Worm (Caenorhabditis elegans) whole organism, young adult: ENCODE data around the gene nhr-218.

Experiments
- F33H1.4 ChIP-seq: fragments of 200-800 bp; sonication (Bioruptor generic); IDR thresholded peaks from 2 replicates; pipeline ENCODE4 v1.3.6; 2022; ENCODE audit warnings: missing genetic modification reagents, missing genetic modification characterization, missing compliant biosample characterization
- K12H6.12 ChIP-seq: fragments of 200-800 bp; sonication (Bioruptor generic); optimal IDR thresholded peaks from 2 replicates; lab custom pipeline; 2018; ENCODE audit warnings: mild to moderate bottlenecking, missing genetic modification characterization, missing compliant biosample characterization
- T07F8.4 ChIP-seq: sonication (generic microtip); optimal IDR thresholded peaks from 2 replicates; lab custom pipeline; 2016; ENCODE audit warnings: mild to moderate bottlenecking, missing genetic modification characterization, moderate library complexity, missing compliant biosample characterization
- Y53G8AR.9 ChIP-seq: fragments of 200-800 bp; sonication (Bioruptor generic); conservative IDR thresholded peaks from 2 replicates; pipeline ENCODE4 v1.3.6; 2022; ENCODE audit warnings: missing genetic modification reagents, missing genetic modification characterization, missing compliant biosample characterization
- Y56A3A.18 ChIP-seq: fragments of 200-800 bp; sonication (Bioruptor generic); IDR thresholded peaks from 2 replicates; pipeline ENCODE4 v1.3.6; 2022; ENCODE audit warnings: missing genetic modification reagents, missing genetic modification characterization, missing compliant biosample characterization
- Y95B8A.8 ChIP-seq: fragments of 200-800 bp; sonication (Bioruptor generic); IDR thresholded peaks from 2 replicates; pipeline ENCODE4 v1.3.6; 2022; ENCODE audit warnings: missing genetic modification reagents, missing genetic modification characterization, missing compliant biosample characterization
- aptf-2 ChIP-seq: fragments of 200-800 bp; sonication (Bioruptor generic); conservative IDR thresholded peaks from 2 replicates; pipeline ENCODE4 v1.3.6; 2022; ENCODE audit warnings: missing genetic modification reagents, missing genetic modification characterization, missing compliant biosample characterization
- aptf-3 ChIP-seq: fragments of 200-800 bp; sonication (Bioruptor generic); IDR thresholded peaks from 2 replicates; pipeline ENCODE4 v1.3.6; 2022; ENCODE audit warnings: missing genetic modification characterization, missing compliant biosample characterization
- atf-7 ChIP-seq: sonication (generic microtip); optimal IDR thresholded peaks from 2 replicates; lab custom pipeline; 2017; ENCODE audit warnings: mild to moderate bottlenecking, missing genetic modification characterization, missing compliant biosample characterization
- ceh-40 ChIP-seq: fragments of 200-800 bp; sonication (Bioruptor generic); IDR thresholded peaks from 2 replicates; pipeline ENCODE4 v1.3.6; 2022; ENCODE audit warnings: missing genetic modification characterization, missing compliant biosample characterization
- chd-7 ChIP-seq: sonication (generic microtip); optimal IDR thresholded peaks from 2 replicates; lab custom pipeline; 2016; ENCODE audit warnings: mild to moderate bottlenecking, missing genetic modification characterization, moderate library complexity, missing compliant biosample characterization
- die-1 ChIP-seq: sonication (generic microtip); optimal IDR thresholded peaks from 2 replicates; lab custom pipeline; 2016; ENCODE audit warnings: missing genotype, mild to moderate bottlenecking, missing genetic modification characterization, missing compliant biosample characterization
- dox-1 ChIP-seq: fragments of 200-800 bp; sonication (Bioruptor generic); IDR thresholded peaks from 2 replicates; pipeline ENCODE4 v1.3.6; 2022; ENCODE audit warnings: missing genetic modification reagents, missing genetic modification characterization, missing compliant biosample characterization
- dpff-1 ChIP-seq: sonication (generic microtip); optimal IDR thresholded peaks from 2 replicates; lab custom pipeline; 2017; ENCODE audit warnings: mild to moderate bottlenecking, missing genetic modification characterization, missing compliant biosample characterization
- dpl-1 ChIP-seq: fragments of 150-350 bp; optimal IDR thresholded peaks from 2 replicates; lab custom pipeline; 2014; ENCODE audit warnings: missing biosample characterization, missing genetic modification reagents, missing genetic modification characterization
- efl-1 ChIP-seq: fragments of 150-350 bp; optimal IDR thresholded peaks from 2 replicates; lab custom pipeline; 2014; ENCODE audit warnings: missing biosample characterization, missing genetic modification reagents, missing genetic modification characterization
- ekl-4 ChIP-seq: fragments of 200-800 bp; sonication (Bioruptor generic); IDR thresholded peaks from 2 replicates; pipeline ENCODE4 v1.3.6; 2022; ENCODE audit warnings: missing genetic modification reagents, missing genetic modification characterization, missing compliant biosample characterization
- him-1 ChIP-seq: sonication (generic microtip); optimal IDR thresholded peaks from 2 replicates; lab custom pipeline; 2016; ENCODE audit warnings: missing genotype, missing genetic modification reagents, missing genetic modification characterization, missing compliant biosample characterization
- hrde-1 ChIP-seq: sonication (generic microtip); optimal IDR thresholded peaks from 2 replicates; lab custom pipeline; 2016; ENCODE audit warnings: missing genetic modification characterization, mild to moderate bottlenecking, missing compliant biosample characterization, moderate library complexity, missing genotype, missing genetic modification reagents, borderline replicate concordance
- lin-26 ChIP-seq: fragments of 200-800 bp; sonication (Bioruptor generic); IDR thresholded peaks from 2 replicates; pipeline ENCODE4 v1.3.6; 2022; ENCODE audit warnings: missing genetic modification reagents, missing genetic modification characterization, missing compliant biosample characterization
- lin-40 ChIP-seq: sonication (generic microtip); optimal IDR thresholded peaks from 2 replicates; lab custom pipeline; 2016; ENCODE audit warnings: missing genetic modification characterization, mild to moderate bottlenecking, missing compliant biosample characterization, missing genotype, missing genetic modification reagents
- lir-1 ChIP-seq: fragments of 200-800 bp; sonication (Bioruptor generic); conservative IDR thresholded peaks from 2 replicates; pipeline ENCODE4 v1.3.6; 2022; ENCODE audit warnings: missing genetic modification reagents, missing genetic modification characterization, missing compliant biosample characterization
- madf-6 ChIP-seq: fragments of 200-800 bp; sonication (Bioruptor generic); IDR thresholded peaks from 2 replicates; pipeline ENCODE4 v1.3.6; 2022; ENCODE audit warnings: missing genetic modification reagents, missing genetic modification characterization, missing compliant biosample characterization
- mxl-1 ChIP-seq: sonication (generic microtip); optimal IDR thresholded peaks from 2 replicates; lab custom pipeline; 2016; ENCODE audit warnings: missing genetic modification characterization, missing compliant biosample characterization
- nfya-1 ChIP-seq: sonication (generic microtip); optimal IDR thresholded peaks from 2 replicates; lab custom pipeline; 2017; ENCODE audit warnings: antibody characterized with exemption, missing compliant biosample characterization, missing genetic modification characterization, borderline replicate concordance; ENCODE audit not compliant: insufficient read depth
- nhr-179 ChIP-seq: sonication (generic microtip); optimal IDR thresholded peaks from 2 replicates; lab custom pipeline; 2016; ENCODE audit warnings: mild to moderate bottlenecking, missing genetic modification characterization, missing compliant biosample characterization
- nhr-80 ChIP-seq: sonication (generic microtip); optimal IDR thresholded peaks from 2 replicates; lab custom pipeline; 2016; ENCODE audit warnings: missing genetic modification characterization, missing compliant biosample characterization
- rec-8 ChIP-seq, 2 experiments: sonication (generic microtip); optimal IDR thresholded peaks; 2 replicates each; lab custom pipeline; 2016; ENCODE audit warnings: mild to moderate bottlenecking in 2 of 2, missing genetic modification characterization in 2 of 2, missing genetic modification reagents in 2 of 2, missing genotype in 2 of 2, missing biosample characterization in 1 of 2, missing compliant biosample characterization in 1 of 2, moderate library complexity in 1 of 2
- sdz-38 ChIP-seq: sonication (generic microtip); optimal IDR thresholded peaks from 2 replicates; lab custom pipeline; 2016; ENCODE audit warnings: missing genotype, missing genetic modification characterization, missing compliant biosample characterization
- snpc-3.4 ChIP-seq: sonication (generic microtip); optimal IDR thresholded peaks from 2 replicates; lab custom pipeline; 2017; ENCODE audit warnings: missing genetic modification characterization, mild to moderate bottlenecking, missing compliant biosample characterization, antibody characterized with exemption, moderate library complexity, missing genotype, missing genetic modification reagents
- sptf-2 ChIP-seq: fragments of 200-800 bp; sonication (Bioruptor generic); optimal IDR thresholded peaks from 2 replicates; lab custom pipeline; 2018; ENCODE audit warnings: mild to moderate bottlenecking, missing genetic modification characterization, missing compliant biosample characterization
- tbp1 ChIP-seq: fragments of 200-800 bp; sonication (Bioruptor generic); optimal IDR thresholded peaks from 2 replicates; lab custom pipeline; 2018; ENCODE audit warnings: mild to moderate bottlenecking, missing genetic modification characterization, missing compliant biosample characterization
- tbx-9 ChIP-seq: sonication (generic microtip); optimal IDR thresholded peaks from 2 replicates; lab custom pipeline; 2016; ENCODE audit warnings: borderline replicate concordance, missing genetic modification characterization, inconsistent platforms, missing compliant biosample characterization
- tlf-1 ChIP-seq: fragments of 200-800 bp; sonication (Bioruptor generic); optimal IDR thresholded peaks from 2 replicates; lab custom pipeline; 2018; ENCODE audit warnings: mild to moderate bottlenecking, missing genetic modification characterization, missing compliant biosample characterization
- unc-62 ChIP-seq: fragments of 150-350 bp; optimal IDR thresholded peaks from 2 replicates; lab custom pipeline; 2014; ENCODE audit warnings: missing biosample characterization, missing genetic modification reagents, missing genetic modification characterization
- zfh-2 ChIP-seq: fragments of 200-800 bp; sonication (Bioruptor generic); conservative IDR thresholded peaks from 2 replicates; pipeline ENCODE4 v1.3.6; 2022; ENCODE audit warnings: missing genetic modification reagents, missing genetic modification characterization, missing compliant biosample characterization
- ztf-28 ChIP-seq: fragments of 200-800 bp; sonication (Bioruptor generic); IDR thresholded peaks from 2 replicates; pipeline ENCODE4 v1.3.6; 2022; ENCODE audit warnings: missing genetic modification reagents, missing genetic modification characterization, missing compliant biosample characterization
- ztf-6 ChIP-seq: fragments of 200-800 bp; sonication (Bioruptor generic); IDR thresholded peaks from 2 replicates; pipeline ENCODE4 v1.3.6; 2022; ENCODE audit warnings: missing genetic modification reagents, missing genetic modification characterization, missing compliant biosample characterization

nhr-218 gene

ce11 chrV:16258142-16258541 lies at the start of gene nhr-218:
Gene nhr-218 (plus strand): TSS chrV:16258442.
- TF ChIP-seq mxl-1 (tag; lab: Kevin White, UChicago) (no peak), tbx-9 (tag; lab: Kevin White, UChicago) (no peak), madf-6 (GFP tag; lab: Robert Waterston, UW) (no peak), dox-1 (GFP tag; lab: Robert Waterston, UW) (no peak), tbp1 (GFP tag; lab: Kevin White, UChicago) (no peak), efl-1 (GFP tag; lab: Kevin White, UChicago) (no peak), nhr-179 (tag; lab: Kevin White, UChicago) (no peak), lin-40 (tag; lab: Kevin White, UChicago) (no peak), sdz-38 (tag; lab: Kevin White, UChicago) (no peak), T07F8.4 (tag; lab: Kevin White, UChicago) (no peak), ztf-6 (GFP tag; lab: Robert Waterston, UW) (no peak), tlf-1 (GFP tag; lab: Kevin White, UChicago) (no peak), aptf-2 (GFP tag; lab: Robert Waterston, UW) (no peak), ztf-28 (GFP tag; lab: Robert Waterston, UW) (no peak)

- TF ChIP-seq madf-6 (GFP tag; lab: Robert Waterston, UW) (no peak), rec-8 (tag; optimal IDR thresholded peaks at IDR 0.05; lab: Kevin White, UChicago) (no peak), Y53G8AR.9 (GFP tag; lab: Robert Waterston, UW) (no peak), hrde-1 (no peak), Y95B8A.8 (GFP tag; lab: Robert Waterston, UW) (no peak), die-1 (tag; lab: Kevin White, UChicago) (no peak), F33H1.4 (GFP tag; lab: Robert Waterston, UW) (no peak), ekl-4 (GFP tag; lab: Robert Waterston, UW) (no peak), nhr-80 (tag; lab: Kevin White, UChicago) (no peak), lir-1 (GFP tag; lab: Robert Waterston, UW) (no peak), dpff-1 (tag; lab: Kevin White, UChicago) (no peak), ceh-40 (no peak), K12H6.12 (tag; lab: Kevin White, UChicago) (no peak), Y56A3A.18 (GFP tag; lab: Robert Waterston, UW) (no peak), unc-62 (GFP tag; lab: Kevin White, UChicago) (no peak), chd-7 (tag; lab: Kevin White, UChicago) (no peak), him-1 (tag; lab: Kevin White, UChicago) (no peak), dox-1 (GFP tag; lab: Robert Waterston, UW) (no peak)
- TF ChIP-seq, all 124 proteins: peak for 0
Observed at ce11 chrV:16209837-16210236, 48.4 kb upstream of the nhr-218 start, which contains the start of gene oac-15. Gene oac-15 (minus strand): TSS chrV:16209937.

ce11 chrV:16210257-16211002 lies 47.8 kb upstream of the nhr-218 start, which contains the start of gene F11A5.16:
Gene F11A5.16 (plus strand): TSS chrV:16210952.
- no peak for TF ChIP-seq aptf-3 (GFP tag; lab: Robert Waterston, UW)
- TF ChIP-seq zfh-2 (GFP tag; lab: Robert Waterston, UW) = peak; percentile 76

- TF ChIP-seq lin-26 (GFP tag; lab: Robert Waterston, UW) = no peak
- TF ChIP-seq atf-7 (tag; lab: Kevin White, UChicago) = no peak
- no peak for TF ChIP-seq nfya-1
- no peak for TF ChIP-seq sptf-2 (GFP tag; lab: Kevin White, UChicago)
- TF ChIP-seq madf-6 (GFP tag; lab: Robert Waterston, UW) = no peak
- TF ChIP-seq dpl-1 (GFP tag; lab: Kevin White, UChicago) = no peak
- TF ChIP-seq ztf-6 (GFP tag; lab: Robert Waterston, UW) = no peak
- TF ChIP-seq snpc-3.4 (tag; lab: Kevin White, UChicago) = no peak
Observed at ce11 chrV:16211713-16212112, 46.5 kb upstream of the nhr-218 start.
